Fruit fly (Drosophila melanogaster) whole organism, embryonic: ENCODE data around the gene fan.

Source experiments
- Ada2b ChIP-seq: fragments of 200-800 bp; sonication (Bioruptor generic); IDR thresholded peaks from 2 replicates; pipeline ENCODE4 v1.3.6; 2022; ENCODE audit warnings: missing biosample characterization, missing genetic modification characterization
- Bgb ChIP-seq: fragments of 200-800 bp; sonication (Bioruptor generic); IDR thresholded peaks from 2 replicates; pipeline ENCODE4 v1.3.6; 2022; ENCODE audit warnings: missing biosample characterization, missing genetic modification characterization; ENCODE audit not compliant: partially characterized antibody
- BtbVII ChIP-seq: fragments of 200-800 bp; sonication (Bioruptor generic); optimal IDR thresholded peaks from 3 replicates; lab custom pipeline; 2017; ENCODE audit warnings: missing biosample characterization, mild to moderate bottlenecking, missing genetic modification characterization
- CG12104 ChIP-seq: fragments of 200-800 bp; sonication (Bioruptor generic); optimal IDR thresholded peaks from 3 replicates; lab custom pipeline; 2016; ENCODE audit warnings: missing biosample characterization, missing genetic modification characterization
- CG12942 ChIP-seq: fragments of 200-800 bp; sonication (Bioruptor generic); optimal IDR thresholded peaks from 3 replicates; lab custom pipeline; 2016; ENCODE audit warnings: missing biosample characterization, missing genetic modification characterization
- CG1529 ChIP-seq: fragments of 200-800 bp; sonication (Bioruptor generic); optimal IDR thresholded peaks from 3 replicates; lab custom pipeline; 2018; ENCODE audit warnings: missing biosample characterization, missing genetic modification characterization
- CG15601 ChIP-seq: fragments of 200-800 bp; sonication (Bioruptor generic); optimal IDR thresholded peaks from 3 replicates; lab custom pipeline; 2019; ENCODE audit warnings: missing biosample characterization, mild to moderate bottlenecking, missing genetic modification characterization, moderate library complexity
- CG1602 ChIP-seq: fragments of 200-800 bp; sonication (Bioruptor generic); optimal IDR thresholded peaks from 3 replicates; lab custom pipeline; 2016; ENCODE audit warnings: missing biosample characterization, missing genetic modification characterization
- CG16815 ChIP-seq: fragments of 200-800 bp; sonication (Bioruptor generic); optimal IDR thresholded peaks from 3 replicates; lab custom pipeline; 2017; ENCODE audit warnings: missing biosample characterization, mild to moderate bottlenecking, missing genetic modification characterization
- CG30403 ChIP-seq: fragments of 200-800 bp; sonication (Bioruptor generic); optimal IDR thresholded peaks from 3 replicates; lab custom pipeline; 2016; ENCODE audit warnings: missing biosample characterization, missing genetic modification characterization
- CG32532 ChIP-seq: fragments of 200-800 bp; sonication (Bioruptor generic); IDR thresholded peaks from 2 replicates; pipeline ENCODE4 v1.3.6; 2022; ENCODE audit warnings: missing biosample characterization, missing genetic modification characterization
- CG33557 ChIP-seq: fragments of 200-800 bp; sonication (Bioruptor generic); optimal IDR thresholded peaks from 2 replicates; lab custom pipeline; 2019; ENCODE audit warnings: missing biosample characterization, mild to moderate bottlenecking, missing genetic modification characterization, moderate library complexity
- CG4617 ChIP-seq: fragments of 200-800 bp; sonication (Bioruptor generic); optimal IDR thresholded peaks from 3 replicates; lab custom pipeline; 2016; ENCODE audit warnings: missing biosample characterization, missing genetic modification characterization, borderline replicate concordance
- CG4707 ChIP-seq: fragments of 200-800 bp; sonication (Bioruptor generic); optimal IDR thresholded peaks from 2 replicates; lab custom pipeline; 2018; ENCODE audit warnings: missing biosample characterization, mild to moderate bottlenecking, missing genetic modification characterization, moderate library complexity
- CG4820 ChIP-seq: fragments of 200-800 bp; sonication (Bioruptor generic); optimal IDR thresholded peaks from 3 replicates; lab custom pipeline; 2016; ENCODE audit warnings: missing biosample characterization, missing genetic modification characterization
- CG6272 ChIP-seq: fragments of 200-800 bp; sonication (Bioruptor generic); IDR thresholded peaks from 2 replicates; pipeline ENCODE4 v1.3.6; 2022; ENCODE audit warnings: missing biosample characterization, missing genetic modification characterization
- CHES-1-like ChIP-seq: fragments of 200-800 bp; sonication (Bioruptor generic); optimal IDR thresholded peaks from 2 replicates; lab custom pipeline; 2016; ENCODE audit warnings: missing biosample characterization, missing genetic modification characterization
- CkIIα-i1 ChIP-seq: fragments of 200-800 bp; sonication (Bioruptor generic); IDR thresholded peaks from 2 replicates; pipeline ENCODE4 v1.3.6; 2022; ENCODE audit warnings: missing biosample characterization, missing genetic modification characterization
- D ChIP-seq, 2 experiments: fragments of 200-800 bp in 1 of 2; fragments of >200 bp in 1 of 2; sonication (Bioruptor generic) in 1 of 2; optimal IDR thresholded peaks; 2 replicates in 1 of 2; 3 replicates in 1 of 2; lab custom pipeline; 2017; ENCODE audit warnings: mild to moderate bottlenecking in 1 of 2, missing biosample characterization in 1 of 2, missing genetic modification characterization in 1 of 2, missing genetic modification reagents in 1 of 2
- Ets65A ChIP-seq: fragments of 200-800 bp; sonication (Bioruptor generic); peaks from one replicate; lab custom pipeline; 2016; ENCODE audit warnings: missing biosample characterization, missing genetic modification characterization
- Ets97D ChIP-seq: fragments of 200-800 bp; sonication (Bioruptor generic); optimal IDR thresholded peaks from 3 replicates; lab custom pipeline; 2016; ENCODE audit warnings: missing biosample characterization, missing genetic modification characterization
- Gug ChIP-seq: fragments of 200-800 bp; sonication (Bioruptor generic); IDR thresholded peaks from 4 replicates; pipeline ENCODE4 v1.3.6; 2022; ENCODE audit warnings: missing biosample characterization, missing genetic modification characterization
- HLHmδ ChIP-seq: fragments of 200-800 bp; sonication (Bioruptor generic); optimal IDR thresholded peaks from 2 replicates; lab custom pipeline; 2018; ENCODE audit warnings: missing biosample characterization, mild to moderate bottlenecking, missing genetic modification characterization, moderate library complexity
- MESR4 ChIP-seq: fragments of 200-800 bp; sonication (Bioruptor generic); optimal IDR thresholded peaks from 2 replicates; lab custom pipeline; 2018; ENCODE audit warnings: missing biosample characterization, mild to moderate bottlenecking, missing genetic modification characterization, moderate library complexity
- Nf-YC ChIP-seq: fragments of 200-800 bp; optimal IDR thresholded peaks from 3 replicates; lab custom pipeline; 2019; ENCODE audit warnings: missing biosample characterization, mild to moderate bottlenecking, missing genetic modification characterization, moderate library complexity
- YL-1 ChIP-seq: fragments of 200-800 bp; sonication (Bioruptor generic); optimal IDR thresholded peaks from 3 replicates; lab custom pipeline; 2017; ENCODE audit warnings: missing biosample characterization, mild to moderate bottlenecking, missing genetic modification characterization
- abd-A ChIP-seq: fragments of 200-800 bp; sonication (Bioruptor generic); optimal IDR thresholded peaks from 3 replicates; lab custom pipeline; 2019; ENCODE audit warnings: missing biosample characterization, mild to moderate bottlenecking, missing genetic modification characterization, moderate library complexity
- amos ChIP-seq: fragments of 200-800 bp; sonication (Bioruptor generic); IDR thresholded peaks from 2 replicates; pipeline ENCODE4 v1.3.6; 2022; ENCODE audit warnings: missing biosample characterization, missing genetic modification characterization; ENCODE audit not compliant: partially characterized antibody
- ato ChIP-seq: fragments of 200-800 bp; sonication (Bioruptor generic); IDR thresholded peaks from 2 replicates; pipeline ENCODE4 v1.3.6; 2022; ENCODE audit warnings: missing biosample characterization, missing genetic modification characterization; ENCODE audit not compliant: partially characterized antibody
- bsh ChIP-seq, 2 experiments: fragments of 200-800 bp; sonication (Bioruptor generic); optimal IDR thresholded peaks; 2 replicates each; lab custom pipeline; 2017 to 2018; ENCODE audit warnings: mild to moderate bottlenecking in 2 of 2, missing biosample characterization in 2 of 2, missing genetic modification characterization in 2 of 2, moderate library complexity in 1 of 2
- cg ChIP-seq: fragments of 200-800 bp; sonication (Bioruptor generic); optimal IDR thresholded peaks from 3 replicates; lab custom pipeline; 2019; ENCODE audit warnings: missing biosample characterization, mild to moderate bottlenecking, missing genetic modification characterization, moderate library complexity
- chif ChIP-seq, 2 experiments: fragments of 200-800 bp; sonication (Bioruptor generic); optimal IDR thresholded peaks; 3 replicates each; lab custom pipeline; 2016; ENCODE audit warnings: missing biosample characterization in 2 of 2, missing genetic modification characterization in 2 of 2
- chinmo ChIP-seq: fragments of 200-800 bp; sonication (Bioruptor generic); IDR thresholded peaks from 4 replicates; pipeline ENCODE4 v1.3.6; 2022; ENCODE audit warnings: missing biosample characterization, missing genetic modification characterization; ENCODE audit not compliant: partially characterized antibody
- crc ChIP-seq: fragments of 200-800 bp; sonication (Bioruptor generic); optimal IDR thresholded peaks from 2 replicates; lab custom pipeline; 2016; ENCODE audit warnings: missing biosample characterization, missing genetic modification characterization
- dimm ChIP-seq: fragments of 200-800 bp; sonication (Bioruptor generic); IDR thresholded peaks from 2 replicates; pipeline ENCODE4 v1.3.6; 2022; ENCODE audit warnings: missing biosample characterization, missing genetic modification characterization
- ftz-f1 ChIP-seq: fragments of 200-800 bp; sonication (Bioruptor generic); optimal IDR thresholded peaks from 2 replicates; lab custom pipeline; 2016; ENCODE audit warnings: missing biosample characterization, missing genetic modification characterization
- gfzf ChIP-seq: fragments of 200-800 bp; sonication (Bioruptor generic); optimal IDR thresholded peaks from 2 replicates; lab custom pipeline; 2016; ENCODE audit warnings: missing biosample characterization, mild to moderate bottlenecking, missing genetic modification characterization, moderate library complexity
- gsb ChIP-seq: fragments of 200-800 bp; sonication (Bioruptor generic); IDR thresholded peaks from 2 replicates; pipeline ENCODE4 v1.3.6; 2022; ENCODE audit warnings: missing biosample characterization, missing genetic modification characterization
- ham ChIP-seq: fragments of 200-800 bp; sonication (Bioruptor generic); IDR thresholded peaks from 2 replicates; pipeline ENCODE4 v1.3.6; 2022; ENCODE audit warnings: missing biosample characterization, missing genetic modification characterization
- her ChIP-seq: fragments of 200-800 bp; sonication (Bioruptor generic); optimal IDR thresholded peaks from 2 replicates; lab custom pipeline; 2016; ENCODE audit warnings: missing biosample characterization, missing genetic modification characterization
- onecut ChIP-seq: fragments of 200-800 bp; sonication (Bioruptor generic); IDR thresholded peaks from 2 replicates; pipeline ENCODE4 v1.3.6; 2022; ENCODE audit warnings: missing biosample characterization, missing genetic modification characterization
- p53 ChIP-seq: fragments of 200-800 bp; sonication (Bioruptor generic); optimal IDR thresholded peaks from 2 replicates; lab custom pipeline; 2016; ENCODE audit warnings: missing biosample characterization, missing genetic modification characterization
- pfk ChIP-seq: fragments of 200-800 bp; sonication (Bioruptor generic); optimal IDR thresholded peaks from 2 replicates; lab custom pipeline; 2018; ENCODE audit warnings: missing biosample characterization, mild to moderate bottlenecking, missing genetic modification characterization, moderate library complexity
- pho ChIP-seq: fragments of 200-800 bp; sonication (Bioruptor generic); optimal IDR thresholded peaks from 2 replicates; lab custom pipeline; 2016; ENCODE audit warnings: missing biosample characterization, missing genetic modification characterization
- sens ChIP-seq: fragments of 200-800 bp; sonication (Bioruptor generic); peaks from one replicate; lab custom pipeline; 2016; ENCODE audit warnings: missing biosample characterization, missing genetic modification characterization
- sima ChIP-seq: fragments of 200-800 bp; sonication (Bioruptor generic); optimal IDR thresholded peaks from 2 replicates; lab custom pipeline; 2016; ENCODE audit warnings: missing biosample characterization, missing genetic modification characterization
- stwl ChIP-seq: fragments of 200-800 bp; sonication (Bioruptor generic); optimal IDR thresholded peaks from 3 replicates; lab custom pipeline; 2018; ENCODE audit warnings: missing biosample characterization, mild to moderate bottlenecking, missing genetic modification characterization, moderate library complexity
- unpg ChIP-seq: fragments of 200-800 bp; sonication (Bioruptor generic); optimal IDR thresholded peaks from 3 replicates; lab custom pipeline; 2018; ENCODE audit warnings: missing biosample characterization, mild to moderate bottlenecking, missing genetic modification characterization, moderate library complexity
- yki ChIP-seq: fragments of >200 bp; optimal IDR thresholded peaks from 3 replicates; lab custom pipeline; 2018
- z ChIP-seq: fragments of 200-800 bp; sonication (Bioruptor generic); IDR thresholded peaks from 3 replicates; pipeline ENCODE4 v1.3.6; 2022; ENCODE audit warnings: missing biosample characterization, missing genetic modification characterization

The fan gene

DNA sequence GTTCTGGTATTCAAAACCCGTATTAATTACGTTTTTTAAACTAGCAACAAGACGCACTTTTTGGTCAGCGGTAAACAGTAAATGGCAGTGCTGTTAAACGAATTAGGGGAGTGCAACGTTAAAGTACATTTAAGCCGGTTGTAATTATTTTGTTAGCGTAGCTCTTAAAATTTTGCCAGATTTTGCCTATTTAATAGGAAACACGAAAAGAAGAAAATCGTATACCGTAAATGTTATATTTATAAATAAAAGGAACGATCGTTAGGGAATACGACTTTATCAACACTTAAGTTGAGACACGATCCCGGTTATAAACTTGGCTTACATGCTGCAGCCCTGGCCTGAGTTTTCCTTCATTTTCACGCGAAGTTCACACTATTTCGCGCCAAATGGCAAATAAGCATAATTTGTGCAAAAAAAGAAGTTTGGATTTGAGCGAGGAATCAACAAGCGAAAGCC lies 28.5 kb downstream of the fan start, which contains the start of the genes Setx and mus301 (continued):
- TF ChIP-seq pho (GFP tag; lab: Kevin White, UChicago) = peak; percentile 88
- no peak for TF ChIP-seq chinmo (GFP tag; lab: Robert Waterston, UW)
- peak; percentile 69 for TF ChIP-seq CG33557 (GFP tag; lab: Kevin White, UChicago)
- no peak for TF ChIP-seq abd-A (tag; lab: Kevin White, UChicago)
- TF ChIP-seq BtbVII (GFP tag; lab: Kevin White, UChicago) = no peak
- no peak for TF ChIP-seq Nf-YC (tag; lab: Kevin White, UChicago)
- peak; percentile 92 for TF ChIP-seq gfzf (GFP tag; lab: Kevin White, UChicago)
- peak; percentile 46 for TF ChIP-seq ftz-f1
- peak; percentile 40; the same call in 1 of the 2 replicates for TF ChIP-seq amos (GFP tag; lab: Robert Waterston, UW)
- TF ChIP-seq CG32532 = peak; percentile 68
- no peak for TF ChIP-seq ato
- 0 out of 2 replicates have a peak, but pooled peaks have one; percentile 48 for TF ChIP-seq ham (GFP tag; lab: Robert Waterston, UW)
- peak; percentile 95 for TF ChIP-seq CG4617
- TF ChIP-seq D (optimal IDR thresholded peaks at IDR 0.05; lab: Kevin White, UChicago) = no peak
- TF ChIP-seq D (GFP tag; optimal IDR thresholded peaks at IDR 0.05; lab: Kevin White, UChicago) = no peak
- peak; percentile 78 for TF ChIP-seq stwl (tag; lab: Kevin White, UChicago)
- TF ChIP-seq CkIIα-i1 = no peak
- TF ChIP-seq CG1529 = peak; percentile 21
- peak; percentile 61 to 86 for TF ChIP-seq chif (GFP tag; optimal IDR thresholded peaks at IDR 0.05; lab: Kevin White, UChicago)
- peak; percentile 86 for TF ChIP-seq YL-1
- TF ChIP-seq MESR4 (GFP tag; lab: Kevin White, UChicago) = no peak
- TF ChIP-seq bsh (GFP tag; optimal IDR thresholded peaks at IDR 0.05; lab: Kevin White, UChicago) = peak in 1 of 2 experiments; percentile 71
- no peak for TF ChIP-seq dimm (GFP tag; lab: Robert Waterston, UW)
- TF ChIP-seq unpg (GFP tag; lab: Kevin White, UChicago) = no peak
- TF ChIP-seq CG15601 = peak; percentile 75
- TF ChIP-seq her = peak; percentile 36
- peak; percentile 91 for TF ChIP-seq CG30403 (GFP tag; lab: Kevin White, UChicago)
- TF ChIP-seq CG6272 (GFP tag; lab: Robert Waterston, UW) = peak; percentile 73
- peak; percentile 85 for TF ChIP-seq CHES-1-like (GFP tag; lab: Kevin White, UChicago)
- TF ChIP-seq CG16815 (GFP tag; lab: Kevin White, UChicago) = peak; percentile 70
- peak; percentile 47 for TF ChIP-seq crc (GFP tag; lab: Kevin White, UChicago)
- peak; percentile 93 for TF ChIP-seq Ets97D (GFP tag; lab: Kevin White, UChicago)
- TF ChIP-seq CG12104 (GFP tag; lab: Kevin White, UChicago) = peak; percentile 66
- TF ChIP-seq z = no peak
- TF ChIP-seq cg (GFP tag; lab: Kevin White, UChicago) = no peak
- TF ChIP-seq onecut (GFP tag; lab: Robert Waterston, UW) = no peak; the same call in 1 of the 2 replicates
- no peak for TF ChIP-seq Bgb (GFP tag; lab: Robert Waterston, UW)
- TF ChIP-seq CG1602 (GFP tag; lab: Kevin White, UChicago) = peak; percentile 85
- no peak for TF ChIP-seq yki (lab: Kevin White, UChicago)
- no peak for TF ChIP-seq CG4707
- TF ChIP-seq p53 (GFP tag; lab: Kevin White, UChicago) = peak; percentile 70
- TF ChIP-seq Ada2b = peak; percentile 58
- TF ChIP-seq Ets65A (GFP tag; lab: Kevin White, UChicago) = peak; percentile 99
- peak; percentile 67; the same call in 2 of the 4 replicates for TF ChIP-seq Gug (GFP tag; lab: Robert Waterston, UW)
- TF ChIP-seq gsb (GFP tag; lab: Robert Waterston, UW) = peak; percentile 59; the same call in 1 of the 2 replicates
- peak; percentile 88 for TF ChIP-seq CG12942
- TF ChIP-seq sima (GFP tag; lab: Kevin White, UChicago) = peak; percentile 52
- TF ChIP-seq CG4820 = peak; percentile 80
- TF ChIP-seq HLHmδ = no peak
- peak; percentile 96 for TF ChIP-seq sens (GFP tag; lab: Kevin White, UChicago)
- no peak for TF ChIP-seq pfk
